Worm (Caenorhabditis elegans) whole organism, L1 larva: ENCODE data around the gene fbxa-112.

Experiments
- C16A3.4 ChIP-seq: fragments of 150-350 bp; optimal IDR thresholded peaks from 2 replicates; lab custom pipeline; 2014; ENCODE audit warnings: missing biosample characterization, missing genetic modification characterization
- F16B12.6 ChIP-seq: fragments of 150-350 bp; optimal IDR thresholded peaks from 2 replicates; lab custom pipeline; 2014; ENCODE audit warnings: missing biosample characterization, missing genetic modification characterization
- Y116A8C.19 ChIP-seq: sonication (generic microtip); optimal IDR thresholded peaks from 2 replicates; lab custom pipeline; 2016; ENCODE audit warnings: missing compliant biosample characterization, missing genetic modification characterization, borderline replicate concordance
- aha-1 ChIP-seq: fragments of 150-350 bp; optimal IDR thresholded peaks from 2 replicates; lab custom pipeline; 2014; ENCODE audit warnings: missing biosample characterization, missing genetic modification characterization
- aly-2 ChIP-seq: fragments of 150-350 bp; optimal IDR thresholded peaks from 2 replicates; lab custom pipeline; 2014; ENCODE audit warnings: missing biosample characterization, missing genetic modification characterization
- ama-1 ChIP-seq: fragments of 150-350 bp; optimal IDR thresholded peaks from 2 replicates; lab custom pipeline; 2014
- ceh-63 ChIP-seq: fragments of 200-800 bp; sonication (Bioruptor generic); optimal IDR thresholded peaks from 2 replicates; lab custom pipeline; 2018; ENCODE audit warnings: mild to moderate bottlenecking, missing genetic modification characterization, missing compliant biosample characterization
- ceh-8 ChIP-seq: fragments of 200-800 bp; sonication (Bioruptor generic); optimal IDR thresholded peaks from 2 replicates; lab custom pipeline; 2018; ENCODE audit warnings: mild to moderate bottlenecking, missing genetic modification characterization, moderate library complexity, missing compliant biosample characterization
- ces-1 ChIP-seq: fragments of 150-350 bp; optimal IDR thresholded peaks from 2 replicates; lab custom pipeline; 2014; ENCODE audit warnings: missing biosample characterization, missing genetic modification reagents, missing genetic modification characterization
- dpl-1 ChIP-seq, 3 experiments: fragments of 150-350 bp in 2 of 3; sonication (generic microtip) in 1 of 3; optimal IDR thresholded peaks; 2 replicates each; lab custom pipeline; 2014 to 2017; ENCODE audit warnings: missing biosample characterization in 3 of 3, missing genetic modification characterization in 3 of 3, missing genetic modification reagents in 3 of 3
- dsc-1 ChIP-seq: sonication (generic microtip); optimal IDR thresholded peaks from 2 replicates; lab custom pipeline; 2016; ENCODE audit warnings: mild to moderate bottlenecking, missing genetic modification characterization, missing compliant biosample characterization
- efl-1 ChIP-seq, 4 experiments: fragments of 150-350 bp; optimal IDR thresholded peaks in 3 of 4; peaks in 1 of 4; 1 replicate in 1 of 4; 2 replicates in 3 of 4; lab custom pipeline; 2014; ENCODE audit warnings: missing biosample characterization in 2 of 4, missing genetic modification characterization in 2 of 4, missing genetic modification reagents in 2 of 4
- efl-3 ChIP-seq: fragments of 200-800 bp; sonication (Bioruptor generic); optimal IDR thresholded peaks from 2 replicates; lab custom pipeline; 2018; ENCODE audit warnings: mild to moderate bottlenecking, missing genetic modification characterization, missing compliant biosample characterization
- egl-13 ChIP-seq: sonication (generic microtip); optimal IDR thresholded peaks from 2 replicates; lab custom pipeline; 2016; ENCODE audit warnings: missing genotype, missing genetic modification reagents, missing genetic modification characterization, missing compliant biosample characterization
- egl-27 ChIP-seq, 2 experiments: fragments of 150-350 bp in 1 of 2; sonication (generic microtip); optimal IDR thresholded peaks; 3 replicates each; lab custom pipeline; 2017 to 2018; ENCODE audit warnings: missing biosample characterization in 2 of 2, missing genetic modification characterization in 2 of 2, missing genetic modification reagents in 2 of 2
- elt-2 ChIP-seq: sonication (generic microtip); optimal IDR thresholded peaks from 2 replicates; lab custom pipeline; 2016; ENCODE audit warnings: missing genetic modification characterization, mild to moderate bottlenecking, inconsistent platforms, missing compliant biosample characterization, missing genetic modification reagents
- ets-5 ChIP-seq: fragments of 200-800 bp; sonication (Bioruptor generic); IDR thresholded peaks from 2 replicates; pipeline ENCODE4 v1.3.6; 2022; ENCODE audit warnings: missing genetic modification characterization, missing compliant biosample characterization
- fkh-4 ChIP-seq: sonication (generic microtip); optimal IDR thresholded peaks from 2 replicates; lab custom pipeline; 2016; ENCODE audit warnings: missing compliant biosample characterization, missing genetic modification characterization, borderline replicate concordance
- grh-1 ChIP-seq: fragments of 200-800 bp; sonication (Bioruptor generic); IDR thresholded peaks from 2 replicates; pipeline ENCODE4 v1.3.6; 2022; ENCODE audit warnings: missing genetic modification reagents, missing genetic modification characterization, missing compliant biosample characterization
- hlh-17 ChIP-seq: fragments of 200-800 bp; sonication (Bioruptor generic); optimal IDR thresholded peaks from 2 replicates; lab custom pipeline; 2018; ENCODE audit warnings: missing genetic modification characterization, mild to moderate bottlenecking, missing compliant biosample characterization, moderate library complexity, borderline replicate concordance
- jun-1 ChIP-seq: fragments of 150-350 bp; optimal IDR thresholded peaks from 2 replicates; lab custom pipeline; 2014; ENCODE audit warnings: missing biosample characterization, missing genetic modification reagents, missing genetic modification characterization
- lin-14 ChIP-seq: fragments of 200-800 bp; sonication (Bioruptor generic); optimal IDR thresholded peaks from 2 replicates; lab custom pipeline; 2018; ENCODE audit warnings: mild to moderate bottlenecking, missing genetic modification characterization, moderate library complexity, missing compliant biosample characterization
- lin-39 ChIP-seq: fragments of 150-350 bp; optimal IDR thresholded peaks from 2 replicates; lab custom pipeline; 2014; ENCODE audit warnings: missing biosample characterization, missing genetic modification reagents, missing genetic modification characterization
- lir-3 ChIP-seq: sonication (generic microtip); optimal IDR thresholded peaks from 2 replicates; lab custom pipeline; 2016; ENCODE audit warnings: mild to moderate bottlenecking, missing genetic modification characterization, moderate library complexity, missing compliant biosample characterization; ENCODE audit not compliant: poor library complexity
- mdl-1 ChIP-seq, 2 experiments: fragments of 150-350 bp; optimal IDR thresholded peaks; 2 replicates each; lab custom pipeline; 2014 to 2017; ENCODE audit warnings: missing biosample characterization in 2 of 2, missing genetic modification characterization in 2 of 2, inconsistent platforms in 1 of 2
- mef-2 ChIP-seq: fragments of 150-350 bp; optimal IDR thresholded peaks from 2 replicates; lab custom pipeline; 2014; ENCODE audit warnings: missing biosample characterization, missing genetic modification characterization
- nhr-19 ChIP-seq: fragments of 200-800 bp; sonication (Bioruptor generic); conservative IDR thresholded peaks from 2 replicates; pipeline ENCODE4 v1.3.6; 2022; ENCODE audit warnings: missing genetic modification characterization, missing compliant biosample characterization
- nhr-20 ChIP-seq: sonication (generic microtip); optimal IDR thresholded peaks from 2 replicates; lab custom pipeline; 2016; ENCODE audit warnings: mild to moderate bottlenecking, missing genetic modification characterization, missing compliant biosample characterization
- nhr-47 ChIP-seq: sonication (generic microtip); optimal IDR thresholded peaks from 2 replicates; lab custom pipeline; 2016; ENCODE audit warnings: mild to moderate bottlenecking, missing genetic modification characterization, moderate library complexity, missing compliant biosample characterization
- nhr-71 ChIP-seq: sonication (generic microtip); optimal IDR thresholded peaks from 2 replicates; lab custom pipeline; 2016; ENCODE audit warnings: mild to moderate bottlenecking, missing genetic modification characterization, moderate library complexity, missing compliant biosample characterization
- nhr-76 ChIP-seq: sonication (generic microtip); optimal IDR thresholded peaks from 2 replicates; lab custom pipeline; 2017; ENCODE audit warnings: missing biosample characterization, missing genetic modification characterization
- nhr-90 ChIP-seq: sonication (generic microtip); optimal IDR thresholded peaks from 2 replicates; lab custom pipeline; 2016; ENCODE audit warnings: mild to moderate bottlenecking, missing genetic modification characterization, missing compliant biosample characterization; ENCODE audit not compliant: poor library complexity
- rnt-1 ChIP-seq: sonication (generic microtip); optimal IDR thresholded peaks from 2 replicates; lab custom pipeline; 2016; ENCODE audit warnings: mild to moderate bottlenecking, missing genetic modification characterization, moderate library complexity, missing compliant biosample characterization
- swsn-7 ChIP-seq: sonication (generic microtip); optimal IDR thresholded peaks from 2 replicates; lab custom pipeline; 2016; ENCODE audit warnings: missing genetic modification characterization, missing compliant biosample characterization
- tbx-2 ChIP-seq: sonication (generic microtip); optimal IDR thresholded peaks from 2 replicates; lab custom pipeline; 2016; ENCODE audit warnings: missing genetic modification characterization, missing compliant biosample characterization
- unc-30 ChIP-seq: sonication (generic microtip); optimal IDR thresholded peaks from 2 replicates; lab custom pipeline; 2017; ENCODE audit warnings: missing biosample characterization, missing genetic modification characterization
- vab-15 ChIP-seq: sonication (generic microtip); optimal IDR thresholded peaks from 2 replicates; lab custom pipeline; 2017; ENCODE audit warnings: missing genotype, mild to moderate bottlenecking, missing genetic modification characterization, missing compliant biosample characterization
- xbp-1 ChIP-seq: sonication (generic microtip); optimal IDR thresholded peaks from 2 replicates; lab custom pipeline; 2016; ENCODE audit warnings: missing genetic modification characterization, missing compliant biosample characterization
- ztf-4 ChIP-seq: fragments of 150-350 bp; optimal IDR thresholded peaks from 2 replicates; lab custom pipeline; 2014; ENCODE audit warnings: missing biosample characterization, missing genetic modification characterization

Gene fbxa-112

ce11 chrV:16927345-16927744 lies 20.6 kb downstream of the fbxa-112 start, which contains the start of gene Y102A5C.36:
Y102A5C.36 (minus strand) TSS chrV:16927445.
- TF ChIP-seq mdl-1 (tag; optimal IDR thresholded peaks at IDR 0.05; lab: Kevin White, UChicago) (no peak), nhr-90 (tag; lab: Kevin White, UChicago) (no peak), nhr-20 (tag; lab: Kevin White, UChicago) (no peak), nhr-76 (no peak), ets-5 (no peak), unc-30 (tag; lab: Kevin White, UChicago) (no peak), swsn-7 (tag; lab: Kevin White, UChicago) (no peak), F16B12.6 (tag; lab: Kevin White, UChicago) (no peak), elt-2 (tag; lab: Kevin White, UChicago) (no peak), lin-14 (GFP tag; lab: Kevin White, UChicago) (no peak), nhr-71 (tag; lab: Kevin White, UChicago) (no peak), egl-13 (tag; lab: Kevin White, UChicago) (no peak), egl-27 (tag; optimal IDR thresholded peaks at IDR 0.05; lab: Kevin White, UChicago) (no peak), lir-3 (tag; lab: Kevin White, UChicago) (no peak), hlh-17 (GFP tag; lab: Kevin White, UChicago) (no peak), efl-3 (no peak), aha-1 (no peak), C16A3.4 (tag; lab: Kevin White, UChicago) (no peak), grh-1 (GFP tag; lab: Robert Waterston, UW) (no peak)

- TF ChIP-seq vab-15 (no peak), ets-5 (no peak), lin-39 (tag; lab: Kevin White, UChicago) (no peak), ceh-8 (no peak), Y116A8C.19 (tag; lab: Kevin White, UChicago) (no peak), mef-2 (no peak), nhr-19 (GFP tag; lab: Robert Waterston, UW) (no peak), tbx-2 (tag; lab: Kevin White, UChicago) (no peak), ces-1 (GFP tag; lab: Kevin White, UChicago) (no peak), xbp-1 (tag; lab: Kevin White, UChicago) (no peak), aly-2 (tag; lab: Kevin White, UChicago) (no peak), jun-1 (tag; lab: Kevin White, UChicago) (no peak)
These were observed 26.0 kb downstream of the fbxa-112 start, which contains the start of gene Y102A5C.4 for ce11 chrV:16921952-16922351. Y102A5C.4 (plus strand) TSS chrV:16922252.

ce11 chrV:16919675-16920074 lies 28.2 kb downstream of the fbxa-112 start:
- no peak for TF ChIP-seq ceh-63 (GFP tag; lab: Kevin White, UChicago)
- TF ChIP-seq efl-1 (optimal IDR thresholded peaks at IDR 0.05; lab: Kevin White, UChicago): no peak
- TF ChIP-seq efl-1 (GFP tag; optimal IDR thresholded peaks at IDR 0.05 in 1 of 2; lab: Kevin White, UChicago): peak in 1 of 2 experiments; percentile 44
- no peak for TF ChIP-seq lir-3 (tag; lab: Kevin White, UChicago)
- no peak for TF ChIP-seq dpl-1 (GFP tag; optimal IDR thresholded peaks at IDR 0.05; lab: Kevin White, UChicago)
- no peak for TF ChIP-seq nhr-47 (tag; lab: Kevin White, UChicago)
- TF ChIP-seq, all 84 proteins: peak for 1

DNA sequence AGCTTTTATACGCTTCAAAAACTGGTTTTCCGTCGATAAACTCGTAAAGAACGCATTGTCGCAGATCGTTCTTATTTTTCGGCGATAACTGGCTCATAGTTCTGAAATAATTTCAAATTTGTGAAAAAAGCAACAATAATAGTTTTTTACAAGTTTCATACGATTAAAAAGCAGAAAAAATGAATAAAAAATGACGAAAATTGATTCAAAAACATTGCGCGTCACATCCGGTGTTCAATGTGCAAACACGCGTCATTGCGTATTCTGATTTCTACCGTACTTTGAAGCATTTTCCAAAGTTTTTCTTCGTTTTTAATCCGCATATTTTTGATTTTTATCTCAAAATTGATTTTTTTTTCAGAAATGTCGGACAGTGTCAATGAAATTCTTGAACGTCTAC lies 29.5 kb downstream of the fbxa-112 start, which contains the start of the genes fbxa-206 and Y102A5C.2:
Gene fbxa-206 (minus strand): TSS at position 101 of the 400 bp plus-strand sequence.
Gene Y102A5C.2 (plus strand): TSS at position 354 of the 400 bp plus-strand sequence.
- no peak for TF ChIP-seq ztf-4 (tag; lab: Kevin White, UChicago)
- TF ChIP-seq tbx-2 (tag; lab: Kevin White, UChicago): no peak
- no peak for TF ChIP-seq dsc-1 (tag; lab: Kevin White, UChicago)
- no peak for TF ChIP-seq nhr-47 (tag; lab: Kevin White, UChicago)
- TF ChIP-seq ama-1: no peak
- no peak for TF ChIP-seq rnt-1 (tag; lab: Kevin White, UChicago)
- TF ChIP-seq fkh-4 (tag; lab: Kevin White, UChicago): no peak
- TF ChIP-seq, all 84 proteins: peak for 0
